Comparison of ENCODE assay signal across 2 fruit fly cellular contexts in genomic region chrX:7959512-7959911, dm6.
A peak's percentile ranks its signal among the peaks of the same experiment; 100 is the strongest.
TF ChIP-seq lines count a peak whose summit lies in the region.

No protein-coding gene starts in this region.

- TF ChIP-seq CTCF in whole organism, embryonic (GFP tag; optimal IDR thresholded peaks at IDR 0.05; lab: Kevin White, UChicago), result no peak

TF ChIP-seq in whole organism, adult, 20 proteins besides CTCF, POLR2A, EP300 and RAD21:
- TF ChIP-seq CG7101 (tag; optimal IDR thresholded peaks at IDR 0.05; lab: Kevin White, UChicago) (no peak), kay (GFP tag; lab: Kevin White, UChicago; ENCODE audit: borderline replicate concordance) (no peak), ovo (GFP tag; optimal IDR thresholded peaks at IDR 0.05; lab: Kevin White, UChicago) (peak; percentile 70), CG12768 (GFP tag; optimal IDR thresholded peaks at IDR 0.05; lab: Kevin White, UChicago) (no peak), Clk (GFP tag; optimal IDR thresholded peaks at IDR 0.05; lab: Kevin White, UChicago) (no peak), cic (GFP tag; optimal IDR thresholded peaks at IDR 0.05; lab: Kevin White, UChicago) (no peak), Mnt (GFP tag; optimal IDR thresholded peaks at IDR 0.05; lab: Kevin White, UChicago) (no peak), CG11617 (GFP tag; optimal IDR thresholded peaks at IDR 0.05; lab: Kevin White, UChicago) (no peak)

TF ChIP-seq in whole organism, embryonic, 481 proteins besides CTCF, POLR2A, EP300 and RAD21:
- TF ChIP-seq BEAF-32 (GFP tag; optimal IDR thresholded peaks at IDR 0.05; lab: Kevin White, UChicago) (peak; percentile 34), HLH4C (GFP tag; IDR thresholded peaks at IDR 0.05; lab: Robert Waterston, UW; ENCODE audit: partially characterized antibody) (no peak), Doc3 (GFP tag; IDR thresholded peaks at IDR 0.05; lab: Robert Waterston, UW; ENCODE audit: partially characterized antibody) (0 out of 3 replicates have a peak, but pooled peaks have one; percentile 19), sens (GFP tag; lab: Kevin White, UChicago) (peak; percentile 64), Dref (GFP tag; IDR thresholded peaks at IDR 0.05; lab: Robert Waterston, UW) (0 out of 2 replicates have a peak, but pooled peaks have one; percentile 22), Dll (GFP tag; IDR thresholded peaks at IDR 0.05; lab: Robert Waterston, UW; ENCODE audit: partially characterized antibody) (0 out of 4 replicates have a peak, but pooled peaks have one; percentile 38), CG8290 (GFP tag; optimal IDR thresholded peaks at IDR 0.05; lab: Kevin White, UChicago) (peak; percentile 46), CG8290 (tag; optimal IDR thresholded peaks at IDR 0.05; lab: Kevin White, UChicago) (no peak), abd-A (tag; optimal IDR thresholded peaks at IDR 0.05; lab: Kevin White, UChicago) (no peak), pfk (GFP tag; optimal IDR thresholded peaks at IDR 0.05; lab: Kevin White, UChicago) (peak; percentile 86), NFAT (GFP tag; IDR thresholded peaks at IDR 0.05; lab: Robert Waterston, UW) (no peak), knrl (GFP tag; IDR thresholded peaks at IDR 0.05; lab: Robert Waterston, UW; ENCODE audit: partially characterized antibody) (0 out of 3 replicates have a peak, but pooled peaks have one; percentile 18), CG31388 (GFP tag; optimal IDR thresholded peaks at IDR 0.05; lab: Kevin White, UChicago) (no peak), gfzf (GFP tag; optimal IDR thresholded peaks at IDR 0.05; lab: Kevin White, UChicago) (peak; percentile 49), insv (GFP tag; optimal IDR thresholded peaks at IDR 0.05; lab: Kevin White, UChicago) (no peak), Sry-δ (GFP tag; optimal IDR thresholded peaks at IDR 0.05; lab: Kevin White, UChicago) (peak; percentile 32), p53 (GFP tag; optimal IDR thresholded peaks at IDR 0.05; lab: Kevin White, UChicago) (peak; percentile 64), CG33213 (GFP tag; optimal IDR thresholded peaks at IDR 0.05; lab: Kevin White, UChicago) (no peak), nerfin-1 (tag; optimal IDR thresholded peaks at IDR 0.05; lab: Kevin White, UChicago) (peak; percentile 3), Gsc (GFP tag; IDR thresholded peaks at IDR 0.05; lab: Robert Waterston, UW) (no peak)
